Worm (Caenorhabditis elegans) whole organism, L4 larva: ENCODE data around the gene R04D3.3.

Experiments used
- F37D6.2 ChIP-seq: sonication (generic microtip); optimal IDR thresholded peaks from 2 replicates; lab custom pipeline; 2016; ENCODE audit warnings: mild to moderate bottlenecking, missing genetic modification characterization, missing compliant biosample characterization
- Y105C5A.15 ChIP-seq: fragments of 200-800 bp; sonication (Bioruptor generic); IDR thresholded peaks from 2 replicates; pipeline ENCODE4 v1.3.6; 2022; ENCODE audit warnings: missing genetic modification characterization, missing compliant biosample characterization
- ZK337.2 ChIP-seq: fragments of 200-800 bp; sonication (Bioruptor generic); IDR thresholded peaks from 2 replicates; pipeline ENCODE4 v1.3.6; 2022; ENCODE audit warnings: missing genetic modification reagents, missing genetic modification characterization, missing compliant biosample characterization
- egl-27 ChIP-seq: sonication (generic microtip); optimal IDR thresholded peaks from 3 replicates; lab custom pipeline; 2017; ENCODE audit warnings: missing biosample characterization, missing genetic modification reagents, missing genetic modification characterization
- lsy-2 ChIP-seq, 2 experiments: fragments of 150-350 bp in 1 of 2; sonication (generic microtip) in 1 of 2; optimal IDR thresholded peaks; 2 replicates each; lab custom pipeline; 2014 to 2017; ENCODE audit warnings: missing biosample characterization in 2 of 2, missing genetic modification characterization in 2 of 2
- mep-1 ChIP-seq: fragments of 150-350 bp; sonication (generic microtip); optimal IDR thresholded peaks from 3 replicates; lab custom pipeline; 2014; ENCODE audit warnings: missing biosample characterization, missing genetic modification characterization
- mes-2 ChIP-seq: sonication (generic microtip); optimal IDR thresholded peaks from 2 replicates; lab custom pipeline; 2016; ENCODE audit warnings: missing genotype, mild to moderate bottlenecking, missing genetic modification characterization, missing compliant biosample characterization; ENCODE audit not compliant: poor library complexity, severe bottlenecking
- nhr-11 ChIP-seq: fragments of 150-350 bp; optimal IDR thresholded peaks from 2 replicates; lab custom pipeline; 2014; ENCODE audit warnings: missing biosample characterization, missing genetic modification characterization
- pha-4 ChIP-seq, 2 experiments: fragments of 150-350 bp in 1 of 2; fragments of 200-800 bp in 1 of 2; sonication (Bioruptor generic) in 1 of 2; IDR thresholded peaks in 1 of 2; optimal IDR thresholded peaks in 1 of 2; 2 replicates each; pipeline versions ENCODE4 v1.3.6 to Lab custom; 2014 to 2022; ENCODE audit warnings: missing genetic modification characterization in 2 of 2, missing genetic modification reagents in 2 of 2, missing biosample characterization in 1 of 2, missing compliant biosample characterization in 1 of 2

DNA sequence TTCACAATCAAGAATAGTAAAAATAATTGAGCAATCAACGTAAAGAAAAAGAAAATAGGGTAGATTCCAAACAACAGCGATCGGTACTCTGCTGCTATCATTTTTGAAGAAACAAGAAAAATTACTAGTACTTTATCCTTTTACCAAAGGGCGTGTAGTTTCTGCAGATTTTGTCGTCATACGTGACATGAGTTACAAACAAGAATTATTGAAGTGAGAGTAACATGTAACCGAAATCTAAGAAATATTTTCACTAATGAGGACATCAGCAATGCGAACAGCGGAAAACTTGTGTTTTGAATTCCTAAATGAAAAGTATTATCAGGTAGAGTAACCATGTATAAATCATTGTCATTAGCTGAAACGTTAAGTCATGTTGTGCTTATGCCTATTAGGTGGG, 4.2 kb upstream of the R04D3.3 start, which contains the start of gene srd-36:
- no peak for TF ChIP-seq lsy-2 (tag; optimal IDR thresholded peaks at IDR 0.05; lab: Kevin White, UChicago)
- no peak for TF ChIP-seq egl-27 (tag; lab: Kevin White, UChicago)
- TF ChIP-seq mep-1 (tag; lab: Kevin White, UChicago) = no peak
- TF ChIP-seq mes-2 (tag; lab: Kevin White, UChicago) = no peak
- TF ChIP-seq ZK337.2 (GFP tag; lab: Robert Waterston, UW) = no peak
- no peak for TF ChIP-seq nhr-11
- TF ChIP-seq pha-4 (GFP tag; IDR thresholded peaks at IDR 0.05; lab: Robert Waterston, UW) = no peak
- TF ChIP-seq pha-4 (tag; optimal IDR thresholded peaks at IDR 0.05; lab: Kevin White, UChicago) = no peak
- TF ChIP-seq Y105C5A.15 = no peak
- TF ChIP-seq F37D6.2 (tag; lab: Kevin White, UChicago) = no peak
